Worm (Caenorhabditis elegans): ENCODE data around the gene K08D8.10.

Gene K08D8.10

DNA sequence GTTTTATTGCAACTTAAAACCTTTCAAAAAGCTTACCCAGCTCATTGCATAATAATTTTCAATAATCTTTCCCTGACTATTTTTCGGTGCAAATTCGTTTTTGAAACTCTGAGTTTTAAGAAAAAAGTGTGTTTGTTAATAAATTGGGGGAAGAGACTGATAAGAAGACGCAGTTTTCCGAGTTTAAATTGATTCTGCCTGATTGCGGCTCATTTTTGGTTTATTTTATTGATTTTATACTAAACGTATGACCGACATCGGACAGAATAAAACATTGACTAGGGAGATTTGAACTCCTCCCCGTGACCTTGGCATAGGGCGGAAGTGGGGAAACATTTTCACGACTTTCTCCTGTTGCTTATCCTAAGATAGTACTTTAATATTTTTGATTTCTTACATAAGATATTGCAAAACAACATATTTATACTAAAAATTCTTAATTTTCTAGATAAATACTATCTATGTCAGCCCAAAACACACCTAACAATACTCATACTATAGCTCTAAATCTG is 3.9 kb upstream of the K08D8.10 start, which contains the start of gene K08D8.7:
Gene K08D8.7 (plus strand): TSS at position 462 of the 512 bp plus-strand sequence.
- no peak for TF ChIP-seq K09A11.1 (tag; optimal IDR thresholded peaks at IDR 0.05; ENCODE audit: insufficient read depth)
- no peak for TF ChIP-seq nhr-11 (tag; optimal IDR thresholded peaks at IDR 0.05)
- no peak for TF ChIP-seq hlh-13 (GFP tag; optimal IDR thresholded peaks at IDR 0.05)
- TF ChIP-seq che-1 (tag; optimal IDR thresholded peaks at IDR 0.05), result no peak
- no peak for TF ChIP-seq hlh-8 (tag; optimal IDR thresholded peaks at IDR 0.05)
- no peak for TF ChIP-seq ttx-3 (tag; optimal IDR thresholded peaks at IDR 0.05)
- no peak for TF ChIP-seq ceh-18 (tag; optimal IDR thresholded peaks at IDR 0.05)
- no peak for TF ChIP-seq fkh-6 (tag; optimal IDR thresholded peaks at IDR 0.05)
- no peak for TF ChIP-seq dve-1 (tag; optimal IDR thresholded peaks at IDR 0.05)
- TF ChIP-seq fkh-10 (GFP tag; optimal IDR thresholded peaks at IDR 0.05), result no peak
- TF ChIP-seq tbx-2 (tag; optimal IDR thresholded peaks at IDR 0.05), result no peak
- TF ChIP-seq ceh-2 (tag; optimal IDR thresholded peaks at IDR 0.05), result no peak
- TF ChIP-seq unc-55 (GFP tag; optimal IDR thresholded peaks at IDR 0.05), result no peak

DNA sequence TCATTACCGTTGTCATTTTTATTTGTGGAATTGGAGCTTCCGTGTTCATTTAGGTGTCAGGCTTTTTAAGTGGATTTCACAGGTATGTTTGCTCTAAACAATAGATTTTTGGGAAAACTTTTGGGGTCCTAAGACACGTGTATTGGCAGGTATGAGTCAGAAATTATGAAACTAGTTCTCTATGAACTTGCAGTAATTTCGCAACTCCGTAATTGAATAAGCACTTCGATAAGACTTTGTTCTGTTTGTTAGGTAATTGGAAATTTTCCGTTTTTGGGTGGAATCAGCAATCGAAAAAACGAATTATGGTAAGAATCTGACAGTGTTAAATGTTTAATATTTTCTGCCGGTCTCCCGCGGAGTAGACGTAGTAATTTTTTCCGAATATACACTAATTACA is 3.2 kb upstream of the K08D8.10 start:
- TF ChIP-seq pqm-1 (tag; optimal IDR thresholded peaks at IDR 0.05), result no peak
- TF ChIP-seq sox-2 (GFP tag; IDR thresholded peaks at IDR 0.05), result no peak
- TF ChIP-seq zip-5 (tag; optimal IDR thresholded peaks at IDR 0.05), result no peak
- TF ChIP-seq unc-55 (GFP tag; optimal IDR thresholded peaks at IDR 0.05), result no peak
- TF ChIP-seq ceh-6 (GFP tag; optimal IDR thresholded peaks at IDR 0.05), result no peak
- no peak for TF ChIP-seq nfya-1 (tag; optimal IDR thresholded peaks at IDR 0.05)
- no peak for TF ChIP-seq hlh-6 (tag; optimal IDR thresholded peaks at IDR 0.05)
- TF ChIP-seq C38D4.7 (GFP tag; optimal IDR thresholded peaks at IDR 0.05), result no peak
- no peak for TF ChIP-seq che-1 (tag; optimal IDR thresholded peaks at IDR 0.05)
- no peak for TF ChIP-seq ceh-34 (tag; optimal IDR thresholded peaks at IDR 0.05)
- no peak for TF ChIP-seq F13H6.1 (tag; optimal IDR thresholded peaks at IDR 0.05)
- no peak for TF ChIP-seq pat-9 (tag; optimal IDR thresholded peaks at IDR 0.05)
- no peak for TF ChIP-seq ahr-1 (tag; optimal IDR thresholded peaks at IDR 0.05)
- TF ChIP-seq ceh-14 (tag; optimal IDR thresholded peaks at IDR 0.05), result no peak
- TF ChIP-seq hlh-15 (tag; optimal IDR thresholded peaks at IDR 0.05), result no peak
- TF ChIP-seq pha-2 (tag; optimal IDR thresholded peaks at IDR 0.05), result no peak
- TF ChIP-seq dve-1 (tag; optimal IDR thresholded peaks at IDR 0.05), result no peak
- TF ChIP-seq pag-3 (tag; optimal IDR thresholded peaks at IDR 0.05; ENCODE audit: borderline replicate concordance), result no peak
- TF ChIP-seq unc-86 (tag; optimal IDR thresholded peaks at IDR 0.05), result no peak

DNA sequence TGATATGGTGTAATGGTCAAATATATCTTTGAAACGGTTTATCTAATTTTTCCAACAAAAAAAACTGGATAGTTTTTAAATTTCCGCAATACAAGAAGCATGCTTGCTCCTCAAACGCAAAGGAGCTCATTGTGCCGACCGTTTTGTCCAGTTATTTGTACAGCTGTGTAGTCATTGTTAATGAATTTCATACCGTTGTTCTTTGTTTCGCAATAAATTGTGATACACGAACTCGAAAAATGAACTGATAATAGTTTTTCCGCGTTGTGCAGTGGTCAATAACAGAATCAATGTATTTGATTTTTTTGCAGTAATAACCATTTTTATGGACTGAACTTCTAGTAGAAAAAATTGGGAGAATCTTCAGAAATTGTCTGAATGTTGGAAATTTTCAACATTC is 1.5 kb upstream of the K08D8.10 start:
- no peak for TF ChIP-seq pha-2 (tag; optimal IDR thresholded peaks at IDR 0.05)

- TF ChIP-seq ceh-48 (tag; optimal IDR thresholded peaks at IDR 0.05) (no peak), dmd-4 (tag; optimal IDR thresholded peaks at IDR 0.05; ENCODE audit: borderline replicate concordance) (no peak), nhr-232 (tag; optimal IDR thresholded peaks at IDR 0.05) (no peak), gmeb-2 (tag; optimal IDR thresholded peaks at IDR 0.05) (no peak), ceh-22 (tag; optimal IDR thresholded peaks at IDR 0.05) (no peak)
Measured at ce11 chrIV:12899392-12899791, 975 bp upstream of the K08D8.10 start, which contains the start of gene K08D8.9. TSS of gene K08D8.9 (plus strand) at chrIV:12899692.

DNA sequence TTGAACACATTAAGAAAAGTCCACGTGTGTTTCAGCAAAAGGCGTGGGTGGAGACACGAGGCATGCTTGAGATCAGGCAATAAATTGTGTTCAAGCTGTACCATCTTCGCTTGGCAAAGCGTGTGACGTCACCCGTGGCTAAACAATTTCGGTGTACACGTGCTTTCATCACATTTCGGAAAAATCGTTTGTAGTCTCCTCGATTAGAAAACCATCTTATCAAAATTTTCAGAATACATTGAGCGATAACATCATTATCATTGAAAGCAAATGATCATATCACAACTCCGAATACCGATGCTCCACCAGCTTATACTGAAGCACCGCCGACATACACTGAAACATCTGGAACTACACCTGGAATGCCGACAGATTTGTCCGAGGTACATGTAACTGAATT is 1.2 kb downstream of the K08D8.10 start:
- TF ChIP-seq ceh-9 (tag; optimal IDR thresholded peaks at IDR 0.05) (no peak), ref-2 (tag; optimal IDR thresholded peaks at IDR 0.05) (no peak), gmeb-2 (tag; optimal IDR thresholded peaks at IDR 0.05) (no peak), ceh-18 (tag; optimal IDR thresholded peaks at IDR 0.05) (no peak), elt-2 (tag; optimal IDR thresholded peaks at IDR 0.05) (peak; percentile 48), elt-4 (tag; optimal IDR thresholded peaks at IDR 0.05) (no peak), ceh-14 (tag; optimal IDR thresholded peaks at IDR 0.05) (no peak), tbx-7 (tag; optimal IDR thresholded peaks at IDR 0.05) (no peak), ceh-6 (GFP tag; optimal IDR thresholded peaks at IDR 0.05) (no peak)

Measured in whole organism, late embryonic.